Worm (Caenorhabditis elegans) whole organism, L4/young adult: ENCODE measurements around the gene glt-3.

Experiments
- W03F9.2 ChIP-seq: fragments of 150-350 bp; optimal IDR thresholded peaks from 2 replicates; lab custom pipeline; 2014; ENCODE audit warnings: missing biosample characterization, missing genetic modification characterization
- dao-5 ChIP-seq: sonication (generic microtip); optimal IDR thresholded peaks from 2 replicates; lab custom pipeline; 2016; ENCODE audit warnings: missing genotype, missing genetic modification characterization, moderate library complexity, missing compliant biosample characterization
- him-1 ChIP-seq: sonication (generic microtip); optimal IDR thresholded peaks from 2 replicates; lab custom pipeline; 2016; ENCODE audit warnings: missing genotype, missing genetic modification reagents, missing genetic modification characterization, missing compliant biosample characterization

Gene glt-3

ce11 chrIV:10177779-10178178 lies 47.7 kb downstream of the glt-3 start, which contains the start of gene mspn-1:
mspn-1 (plus strand) TSS chrIV:10177968.
- no peak for TF ChIP-seq dao-5
- no peak for TF ChIP-seq W03F9.2 (tag; lab: Kevin White, UChicago)
- no peak for TF ChIP-seq him-1 (tag; lab: Kevin White, UChicago)

DNA sequence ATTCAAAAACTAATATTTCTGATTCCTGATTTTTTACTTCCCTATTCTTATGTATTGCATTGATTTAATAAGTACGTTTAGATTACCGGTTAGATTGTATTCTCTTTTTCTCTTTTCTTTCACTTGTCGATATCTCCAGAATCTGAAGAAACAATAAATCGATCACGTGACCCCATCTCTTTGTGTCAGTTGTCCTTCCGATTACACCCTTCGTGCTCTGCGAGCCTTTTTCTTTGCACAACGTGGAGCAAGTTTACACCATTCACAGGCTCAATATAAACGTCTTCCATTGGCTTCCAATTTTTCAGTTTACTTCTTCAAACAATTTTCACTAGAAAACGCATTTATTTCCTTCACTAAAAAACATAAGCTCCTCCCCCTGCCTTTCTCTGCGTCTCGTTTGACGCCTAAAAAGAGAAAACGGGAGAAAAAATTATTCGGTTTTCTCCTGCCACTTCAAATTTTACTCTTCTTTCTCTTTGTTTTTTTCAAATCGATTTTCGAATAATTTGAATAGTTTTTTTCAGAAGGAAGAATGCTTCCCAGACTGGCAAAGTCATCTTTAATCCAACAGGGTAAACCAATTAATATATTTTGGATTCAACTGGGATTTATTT lies 50.2 kb downstream of the glt-3 start, which contains the start of gene gta-1:
Gene gta-1 (plus strand): TSS at position 528 of the 617 bp plus-strand sequence.
- no peak for TF ChIP-seq W03F9.2 (tag; lab: Kevin White, UChicago)
- TF ChIP-seq dao-5: no peak
- TF ChIP-seq him-1 (tag; lab: Kevin White, UChicago): no peak
